Worm (Caenorhabditis elegans): ENCODE measurements around the gene Y57G11C.42.

Y57G11C.42 gene

ce11 chrIV:14780566-14780965 lies 52.2 kb downstream of the Y57G11C.42 start:
- peak; percentile 66 for TF ChIP-seq F49E8.2 (tag; optimal IDR thresholded peaks at IDR 0.05; ENCODE audit: borderline replicate concordance)

ce11 chrIV:14781537-14781936 lies 53.2 kb downstream of the Y57G11C.42 start, which contains the start of gene Y57G11C.8:
Gene Y57G11C.8, plus strand, starts transcription at chrIV:14781837.
- TF ChIP-seq tra-1 (GFP tag; IDR thresholded peaks at IDR 0.05) (no peak), spr-1 (tag; optimal IDR thresholded peaks at IDR 0.05) (no peak), unc-130 (GFP tag; optimal IDR thresholded peaks at IDR 0.05) (no peak), mdt-29 (GFP tag; IDR thresholded peaks at IDR 0.05) (no peak), mes-2 (tag; optimal IDR thresholded peaks at IDR 0.05; ENCODE audit: poor library complexity, severe bottlenecking) (no peak), ceh-62 (tag; optimal IDR thresholded peaks at IDR 0.05) (no peak), ceh-44 (GFP tag; IDR thresholded peaks at IDR 0.05) (no peak), ceh-20 (GFP tag; IDR thresholded peaks at IDR 0.05) (no peak), nhr-10 (tag; optimal IDR thresholded peaks at IDR 0.05) (no peak), saeg-2 (GFP tag; IDR thresholded peaks at IDR 0.05) (no peak), egl-43 (GFP tag; IDR thresholded peaks at IDR 0.05) (no peak)

ce11 chrIV:14782211-14782610 lies 53.9 kb downstream of the Y57G11C.42 start, which contains the start of gene Y57G11C.1130:
Gene Y57G11C.1130, plus strand, starts transcription at chrIV:14782511.
- TF ChIP-seq lir-3 (tag; optimal IDR thresholded peaks at IDR 0.05) = no peak
- TF ChIP-seq T20F7.1 (GFP tag; optimal IDR thresholded peaks at IDR 0.05) = no peak
- TF ChIP-seq dmd-8 (GFP tag; IDR thresholded peaks at IDR 0.05) = no peak
- TF ChIP-seq pqm-1 (tag; optimal IDR thresholded peaks at IDR 0.05) = no peak

DNA sequence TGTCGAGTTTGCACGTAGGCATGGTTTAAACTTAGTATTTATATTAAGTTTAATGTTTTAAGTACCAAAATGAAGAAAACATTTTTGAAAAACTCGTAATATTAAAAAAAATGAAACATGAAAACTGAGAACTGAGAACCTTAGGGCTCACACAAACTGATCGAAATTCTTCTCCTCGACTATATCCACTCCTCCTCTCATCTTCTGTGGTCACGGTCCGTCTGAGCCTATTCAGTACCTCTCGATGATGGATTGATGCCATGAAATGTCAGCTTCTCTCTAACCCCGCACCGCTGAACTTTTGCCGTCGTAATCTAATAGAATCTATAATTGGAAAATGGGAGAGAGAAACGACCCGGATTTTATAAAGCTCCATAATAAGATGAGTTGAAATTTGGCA lies 56.2 kb downstream of the Y57G11C.42 start, which contains the start of gene nlp-56:
nlp-56 (minus strand) TSS at position 257 of the 400 bp plus-strand sequence.
- TF ChIP-seq aha-1 (tag) (peak; percentile 93), arid-1 (GFP tag; conservative IDR thresholded peaks at IDR 0.05) (no peak)

DNA sequence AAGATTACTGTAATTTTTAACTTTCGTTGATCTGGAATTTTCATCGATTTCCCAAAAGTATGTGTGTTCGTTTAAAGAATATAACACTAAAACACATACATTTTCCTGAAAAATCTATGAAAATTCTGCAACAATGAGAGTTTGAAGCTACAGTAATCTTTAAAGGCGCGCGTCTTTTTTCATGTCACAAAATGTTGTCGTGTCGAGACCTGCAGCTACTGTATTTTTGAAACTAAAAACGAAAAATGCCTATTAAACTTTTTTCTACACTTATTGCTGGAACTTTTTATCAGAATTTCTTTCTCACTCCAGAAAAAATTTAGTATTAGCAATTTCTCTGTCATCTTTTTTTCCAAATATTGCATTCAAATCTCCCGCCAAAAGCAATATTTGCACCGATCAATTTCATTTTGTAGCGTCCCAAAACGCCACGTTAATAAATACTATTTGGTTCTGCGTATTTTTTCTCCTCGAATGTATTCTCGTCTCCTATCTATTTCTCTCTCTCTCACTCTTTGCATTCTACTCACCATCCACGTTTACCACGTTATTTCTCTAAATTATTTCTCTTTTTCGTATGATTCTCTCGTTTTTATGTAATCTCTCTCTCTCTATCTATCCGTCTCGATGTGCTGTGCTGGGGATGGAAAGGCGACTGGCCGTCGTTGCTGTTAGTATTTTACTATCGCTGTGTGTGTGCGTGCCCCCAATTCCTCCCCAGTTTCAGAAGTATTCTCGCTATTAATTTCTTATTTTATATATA lies 58.2 kb downstream of the Y57G11C.42 start, which contains the start of gene melo-1:
melo-1 (plus strand) TSS at position 658 of the 763 bp plus-strand sequence.
- no peak for TF ChIP-seq daf-16 (GFP tag; optimal IDR thresholded peaks at IDR 0.05)
- TF ChIP-seq daf-16 (tag; optimal IDR thresholded peaks at IDR 0.05) = peak; percentile 14
- TF ChIP-seq gei-8 (GFP tag; optimal IDR thresholded peaks at IDR 0.05) = no peak
- peak; percentile 4 for TF ChIP-seq jun-1 (tag; optimal IDR thresholded peaks at IDR 0.05)
- no peak for TF ChIP-seq tra-1 (GFP tag; IDR thresholded peaks at IDR 0.05)
- TF ChIP-seq hlh-30 (tag; optimal IDR thresholded peaks at IDR 0.05; ENCODE audit: insufficient read depth) = peak; percentile 27
- TF ChIP-seq dve-1 (tag; optimal IDR thresholded peaks at IDR 0.05; ENCODE audit: insufficient read depth) = peak; percentile 74
- 0 out of 2 replicates have a peak, but pooled peaks have one; percentile 21 for TF ChIP-seq snpc-1.2 (GFP tag; IDR thresholded peaks at IDR 0.05)
- peak; percentile 23 for TF ChIP-seq ztf-7 (tag; optimal IDR thresholded peaks at IDR 0.05)
- TF ChIP-seq hlh-11 (tag; optimal IDR thresholded peaks at IDR 0.05) = peak; percentile 34
- peak; percentile 47 for TF ChIP-seq mep-1 (tag; optimal IDR thresholded peaks at IDR 0.05)
- TF ChIP-seq dmd-6 (GFP tag; IDR thresholded peaks at IDR 0.05) = peak; percentile 23; the same call in 1 of the 2 replicates
- peak in 1 of 2 experiments; percentile 98 for TF ChIP-seq unc-62 (GFP tag; optimal IDR thresholded peaks at IDR 0.05 in 1 of 2)
- TF ChIP-seq unc-62 (tag; optimal IDR thresholded peaks at IDR 0.05) = no peak
- TF ChIP-seq aly-2 (tag; optimal IDR thresholded peaks at IDR 0.05) = no peak
- peak in 1 of 2 experiments; percentile 7 for TF ChIP-seq hif-1 (tag; optimal IDR thresholded peaks at IDR 0.05)
- TF ChIP-seq dmd-8 (GFP tag; IDR thresholded peaks at IDR 0.05) = no peak
- peak; percentile 13 for TF ChIP-seq ama-1 (optimal IDR thresholded peaks at IDR 0.05)
- no peak for TF ChIP-seq lim-7 (GFP tag; IDR thresholded peaks at IDR 0.05)
- peak; percentile 18 for TF ChIP-seq aha-1 (tag)
- peak; percentile 31 for TF ChIP-seq mes-2 (tag; optimal IDR thresholded peaks at IDR 0.05; ENCODE audit: poor library complexity, severe bottlenecking)
- 0 out of 2 replicates have a peak, but pooled peaks have one; percentile 12 for TF ChIP-seq T26A8.4 (GFP tag; IDR thresholded peaks at IDR 0.05)
- TF ChIP-seq pqm-1 (tag; optimal IDR thresholded peaks at IDR 0.05) = peak; percentile 18
- peak; percentile 50 for TF ChIP-seq nhr-28 (tag; optimal IDR thresholded peaks at IDR 0.05)
- peak; percentile 41 for TF ChIP-seq dpl-1 (GFP tag; optimal IDR thresholded peaks at IDR 0.05)
- TF ChIP-seq lsy-2 (tag; optimal IDR thresholded peaks at IDR 0.05) = peak in 1 of 2 experiments; percentile 60
- TF ChIP-seq hmg-1.1 (GFP tag; IDR thresholded peaks at IDR 0.05) = peak; percentile 69
- TF ChIP-seq nhr-6 (tag; optimal IDR thresholded peaks at IDR 0.05) = peak; percentile 26
- TF ChIP-seq mdl-1 (tag; optimal IDR thresholded peaks at IDR 0.05) = no peak

Measured in whole organism, L4 larva.